Fruit fly (Drosophila melanogaster): ENCODE measurements around the gene Myc.

Myc gene

DNA sequence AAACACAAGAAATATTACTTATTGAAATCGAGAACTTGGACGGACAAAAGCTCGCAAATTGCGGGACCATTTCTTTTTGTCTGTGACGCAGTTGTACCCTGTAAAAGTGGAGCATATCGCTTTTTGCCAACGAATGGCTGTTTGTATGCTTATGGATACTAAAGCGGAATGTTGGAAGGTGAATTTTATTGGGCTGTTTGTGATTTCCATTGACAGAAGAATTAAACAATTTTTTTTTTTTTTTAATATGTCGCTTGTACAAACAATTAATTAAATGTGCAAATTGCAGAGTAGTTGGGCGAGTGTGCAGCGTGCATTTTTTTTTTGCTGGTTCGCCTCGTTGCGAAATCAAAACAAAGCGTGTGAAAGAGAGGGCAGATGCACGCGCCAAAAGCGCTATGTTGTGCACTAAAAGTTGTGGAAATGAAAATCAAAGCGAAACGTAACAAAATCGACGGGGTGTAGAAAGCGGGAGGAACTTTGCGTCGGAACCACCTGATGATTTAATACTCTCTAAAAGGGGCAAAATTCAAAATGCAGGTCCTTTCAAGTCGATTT, 1.6 kb upstream of the Myc start (continued):
- TF ChIP-seq Blimp-1 (GFP tag; optimal IDR thresholded peaks at IDR 0.05) (peak; percentile 38), CG10631 (GFP tag; optimal IDR thresholded peaks at IDR 0.05) (peak; percentile 76), cyc (GFP tag; optimal IDR thresholded peaks at IDR 0.05) (peak; percentile 85), esn (GFP tag; optimal IDR thresholded peaks at IDR 0.05) (peak; percentile 88), CG6854 (GFP tag; optimal IDR thresholded peaks at IDR 0.05) (peak; percentile 43), vri (GFP tag; optimal IDR thresholded peaks at IDR 0.05) (peak; percentile 75), CG1621 (tag; optimal IDR thresholded peaks at IDR 0.05) (peak; percentile 56), CG6808 (GFP tag; optimal IDR thresholded peaks at IDR 0.05) (peak; percentile 48), CG4318 (GFP tag; optimal IDR thresholded peaks at IDR 0.05) (peak; percentile 72), CG6792 (GFP tag; optimal IDR thresholded peaks at IDR 0.05) (peak; percentile 84), dac (GFP tag; optimal IDR thresholded peaks at IDR 0.05) (peak; percentile 68), CG32006 (GFP tag; optimal IDR thresholded peaks at IDR 0.05) (peak; percentile 89), Hr4 (GFP tag; optimal IDR thresholded peaks at IDR 0.05) (peak; percentile 88), CG15336 (GFP tag; IDR thresholded peaks at IDR 0.05) (peak; percentile 92), CG16779 (tag; optimal IDR thresholded peaks at IDR 0.05) (peak; percentile 48)

dm6 chrX:3373656-3374055, 697 bp downstream of the Myc start:
- TF ChIP-seq CG10631 (GFP tag; optimal IDR thresholded peaks at IDR 0.05) (no peak), CG8632 (GFP tag; optimal IDR thresholded peaks at IDR 0.05) (no peak), topi (GFP tag; optimal IDR thresholded peaks at IDR 0.05) (no peak), pdm3 (GFP tag; optimal IDR thresholded peaks at IDR 0.05) (no peak), Hr4 (GFP tag; optimal IDR thresholded peaks at IDR 0.05) (no peak), CG34406 (GFP tag; optimal IDR thresholded peaks at IDR 0.05) (no peak), spab (GFP tag; optimal IDR thresholded peaks at IDR 0.05) (no peak), dac (GFP tag; optimal IDR thresholded peaks at IDR 0.05) (no peak), CG8319 (GFP tag; optimal IDR thresholded peaks at IDR 0.05) (no peak), eg (GFP tag; IDR thresholded peaks at IDR 0.05) (no peak), CG1621 (tag; optimal IDR thresholded peaks at IDR 0.05) (no peak), Met (GFP tag; optimal IDR thresholded peaks at IDR 0.05) (no peak)

DNA sequence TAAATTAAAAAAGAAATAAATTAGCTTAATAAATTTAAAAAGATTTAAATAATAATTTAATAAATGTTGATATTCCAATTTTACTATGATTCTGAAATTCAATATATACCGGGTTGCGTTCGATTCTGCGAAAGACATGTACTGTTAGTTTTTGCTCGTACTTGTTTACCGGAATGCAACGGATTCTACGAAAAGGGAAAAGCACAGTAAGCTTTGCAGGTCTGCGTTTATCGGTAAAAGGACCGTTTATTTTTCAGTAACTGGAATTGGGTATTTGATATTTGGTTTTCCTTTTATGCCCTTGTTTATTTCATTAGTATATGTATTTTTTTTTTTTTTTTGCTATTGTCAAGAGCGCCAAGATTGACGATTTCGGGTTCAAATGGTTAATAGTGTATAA, 1.3 kb downstream of the Myc start:
- TF ChIP-seq CG9139 (GFP tag; optimal IDR thresholded peaks at IDR 0.05): no peak
- no peak for TF ChIP-seq lz (GFP tag; optimal IDR thresholded peaks at IDR 0.05)
- TF ChIP-seq CG8119 (GFP tag; IDR thresholded peaks at IDR 0.05): no peak
- no peak for TF ChIP-seq CG11762 (GFP tag; optimal IDR thresholded peaks at IDR 0.05; ENCODE audit: insufficient read depth)
- TF ChIP-seq Eip75B (GFP tag; optimal IDR thresholded peaks at IDR 0.05): no peak
- no peak for TF ChIP-seq svp (GFP tag)
- TF ChIP-seq eg (GFP tag; IDR thresholded peaks at IDR 0.05): no peak
- TF ChIP-seq CG11294 (GFP tag; IDR thresholded peaks at IDR 0.05): no peak
- no peak for TF ChIP-seq CG15336 (GFP tag; IDR thresholded peaks at IDR 0.05)
- TF ChIP-seq Sox102F (GFP tag; optimal IDR thresholded peaks at IDR 0.05): no peak
- TF ChIP-seq Hr4 (GFP tag; optimal IDR thresholded peaks at IDR 0.05): no peak
- no peak for TF ChIP-seq Ets96B (tag; optimal IDR thresholded peaks at IDR 0.05)
- TF ChIP-seq Eip93F (GFP tag; optimal IDR thresholded peaks at IDR 0.05): no peak

dm6 chrX:3376442-3376841, 3.5 kb downstream of the Myc start:
- TF ChIP-seq CG6792 (GFP tag; optimal IDR thresholded peaks at IDR 0.05) (no peak), CG6163 (GFP tag; IDR thresholded peaks at IDR 0.05) (peak; percentile 47; the same call in 1 of the 3 replicates), Eip78C (GFP tag) (no peak), CG8319 (GFP tag; optimal IDR thresholded peaks at IDR 0.05) (no peak), dac (GFP tag; optimal IDR thresholded peaks at IDR 0.05) (no peak), fkh (GFP tag; optimal IDR thresholded peaks at IDR 0.05) (no peak), Smox (GFP tag; optimal IDR thresholded peaks at IDR 0.05) (no peak), CG15336 (GFP tag; IDR thresholded peaks at IDR 0.05) (peak; percentile 26; the same call in 1 of the 2 replicates), CG10631 (GFP tag; optimal IDR thresholded peaks at IDR 0.05) (no peak), achi (GFP tag; optimal IDR thresholded peaks at IDR 0.05) (no peak), Gug (GFP tag; IDR thresholded peaks at IDR 0.05) (no peak), Blimp-1 (GFP tag; optimal IDR thresholded peaks at IDR 0.05) (no peak), Met (GFP tag; optimal IDR thresholded peaks at IDR 0.05) (no peak), CG6808 (GFP tag; optimal IDR thresholded peaks at IDR 0.05) (no peak), eg (GFP tag; IDR thresholded peaks at IDR 0.05) (peak; percentile 63), CG11762 (GFP tag; optimal IDR thresholded peaks at IDR 0.05; ENCODE audit: insufficient read depth) (no peak), vri (GFP tag; optimal IDR thresholded peaks at IDR 0.05) (no peak)

Data from whole organism, prepupa.